Worm (Caenorhabditis elegans): ENCODE measurements around the gene Y61A9LA.4.

- TF ChIP-seq him-1 (tag; optimal IDR thresholded peaks at IDR 0.05): no peak
- TF ChIP-seq dao-5 (tag; optimal IDR thresholded peaks at IDR 0.05): no peak
- no peak for TF ChIP-seq W03F9.2 (tag; optimal IDR thresholded peaks at IDR 0.05)
These were observed 47.8 kb upstream of the Y61A9LA.4 start, which contains the start of gene T28F12.1 for ce11 chrV:4512733-4513132.
